Fruit fly (Drosophila melanogaster) ovary, adult (tissue): ENCODE data around the gene dls.

Experiments
- CG17801 ChIP-seq: fragments of 200-800 bp; optimal IDR thresholded peaks from 2 replicates; lab custom pipeline; 2019; ENCODE audit warnings: missing biosample characterization, mild to moderate bottlenecking, missing genetic modification characterization, moderate library complexity; ENCODE audit not compliant: partially characterized antibody

The dls gene

DNA sequence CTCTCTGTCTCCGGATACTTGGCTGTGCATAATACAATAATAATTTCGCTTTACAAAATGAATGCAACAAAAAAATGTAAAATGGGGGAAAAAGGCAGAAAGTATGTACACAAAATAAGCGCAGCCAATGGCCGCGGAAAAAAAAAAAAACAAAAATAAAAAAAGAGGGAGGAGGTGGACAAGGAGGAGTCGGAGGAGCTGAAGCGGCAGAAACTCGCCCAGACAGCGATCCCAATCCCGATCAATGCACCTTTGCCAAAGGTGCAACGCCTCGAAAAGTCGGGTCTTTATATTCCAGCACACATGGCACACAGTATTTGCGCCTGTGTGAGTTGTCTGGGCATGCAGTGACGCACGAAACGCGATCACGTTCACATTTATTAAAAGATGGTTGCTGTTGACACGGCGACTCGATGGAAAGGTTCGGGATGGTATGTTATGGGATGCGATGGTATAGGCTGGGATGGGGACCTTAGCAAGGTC lies 5.6 kb upstream of the dls start:
- TF ChIP-seq CG17801 (GFP tag; lab: Kevin White, UChicago) = no peak

DNA sequence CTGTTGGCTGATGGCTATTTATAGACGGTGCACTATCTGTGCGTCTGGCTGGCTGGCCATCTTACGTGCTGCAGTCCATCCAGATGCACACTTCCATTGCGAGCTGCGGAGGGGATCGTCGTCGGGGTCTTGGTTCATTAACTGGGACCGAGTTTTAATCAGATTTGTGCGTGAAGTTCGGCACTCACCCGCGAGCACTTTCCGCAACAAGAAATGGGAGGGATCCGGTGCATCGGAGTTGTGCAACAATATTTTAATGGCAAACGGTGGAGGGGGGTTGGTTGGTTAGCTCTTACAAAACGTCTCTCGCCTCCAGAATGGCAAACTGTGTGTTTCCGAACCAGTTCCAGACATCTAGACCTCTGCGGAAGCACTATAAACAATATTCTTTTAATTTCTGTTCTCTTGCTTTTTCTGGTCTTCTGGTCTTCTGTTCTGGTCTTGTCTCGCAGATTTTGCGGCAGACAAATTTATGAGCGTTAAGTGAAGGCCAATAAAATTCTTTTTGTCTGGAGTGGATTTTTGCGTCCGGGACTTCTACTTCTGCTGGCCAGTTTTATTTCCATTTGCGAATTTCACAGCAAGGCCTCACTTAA lies 4.4 kb upstream of the dls start:
- TF ChIP-seq CG17801 (GFP tag; lab: Kevin White, UChicago) = no peak

DNA sequence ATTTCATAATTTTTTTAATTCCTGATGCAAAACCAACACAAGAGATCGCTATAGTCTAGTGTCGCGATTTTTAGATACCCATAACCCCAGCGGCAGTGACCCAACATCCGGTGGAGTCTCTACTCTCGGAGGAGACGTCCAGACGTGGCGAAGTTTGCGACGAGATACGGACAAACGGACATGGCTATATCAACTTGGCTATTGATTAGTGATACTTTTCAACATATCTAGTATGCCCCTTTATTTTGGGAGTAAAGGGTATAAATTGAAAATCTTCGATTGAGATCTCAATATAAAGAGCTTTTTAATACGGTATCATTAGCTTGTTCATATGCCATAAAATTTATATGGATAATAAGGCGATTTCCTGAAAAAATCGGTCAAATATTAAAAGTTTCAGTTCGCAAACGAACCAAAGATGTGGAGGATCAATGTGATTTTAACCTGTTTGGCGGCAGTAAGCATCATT lies 3.6 kb upstream of the dls start, which contains the start of gene CG33687:
Gene CG33687 (plus strand): TSS at position 419 of the 469 bp plus-strand sequence.
- no peak for TF ChIP-seq CG17801 (GFP tag; lab: Kevin White, UChicago)

DNA sequence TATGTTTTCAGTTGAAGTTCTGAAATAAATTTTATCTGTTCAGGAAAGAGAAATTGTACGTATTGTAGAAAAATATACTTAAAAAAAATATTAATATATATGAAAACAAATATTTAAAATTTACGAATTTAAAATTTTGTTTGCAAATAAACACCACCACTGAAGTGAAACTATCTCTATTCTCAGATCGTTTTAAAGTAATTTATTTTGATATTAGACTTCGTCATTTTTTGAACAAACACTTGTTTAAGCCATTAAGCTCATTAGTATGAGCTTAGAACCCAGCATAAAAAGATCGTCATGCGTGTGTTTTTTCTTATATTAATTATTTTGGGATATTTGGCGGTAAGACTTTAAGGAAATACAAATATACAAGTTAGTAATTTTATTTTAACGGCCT lies 2.2 kb upstream of the dls start, which contains the start of gene CG33688:
Gene CG33688 (plus strand): TSS at position 301 of the 400 bp plus-strand sequence.
- TF ChIP-seq CG17801 (GFP tag; lab: Kevin White, UChicago) = no peak

DNA sequence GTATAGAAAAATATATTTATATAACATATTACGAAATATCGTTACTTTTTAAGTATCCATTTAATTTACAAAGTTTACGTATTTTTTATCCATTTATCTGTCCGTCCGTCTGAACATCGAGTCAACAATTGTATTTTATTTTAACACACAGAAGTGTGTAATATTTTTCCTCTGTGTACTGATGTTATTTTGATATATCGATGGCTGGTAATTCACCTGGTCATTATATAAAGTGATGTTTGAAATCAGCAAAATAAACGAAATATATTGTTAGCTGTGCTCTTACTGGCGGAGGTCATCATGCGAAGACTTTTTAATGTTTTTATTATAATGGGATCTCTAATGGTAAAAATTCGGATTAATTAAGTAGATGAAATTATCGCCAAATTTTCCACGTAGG lies 1.2 kb upstream of the dls start, which contains the start of gene CG33689:
Gene CG33689 (plus strand): TSS at position 301 of the 400 bp plus-strand sequence.
- TF ChIP-seq CG17801 (GFP tag; lab: Kevin White, UChicago) = no peak

DNA sequence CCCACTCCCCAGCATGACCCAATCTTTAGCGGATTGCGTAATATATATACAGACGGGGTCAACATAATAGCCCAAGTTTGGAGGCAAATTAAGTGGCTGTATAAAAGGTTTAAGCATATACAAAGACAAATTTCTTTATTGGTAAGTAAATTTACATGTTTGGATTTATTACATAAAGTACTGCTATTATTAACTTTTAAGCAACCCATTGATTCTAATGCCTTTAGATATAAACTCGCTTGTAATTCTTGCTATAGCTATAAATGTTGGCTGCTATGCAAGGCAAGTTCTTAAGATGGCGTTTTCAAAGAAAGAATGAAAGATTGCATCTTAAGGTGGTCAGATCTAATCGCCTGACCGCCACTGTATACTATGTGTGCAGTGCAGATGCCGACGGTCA lies 1.4 kb downstream of the dls start:
- no peak for TF ChIP-seq CG17801 (GFP tag; lab: Kevin White, UChicago)

DNA sequence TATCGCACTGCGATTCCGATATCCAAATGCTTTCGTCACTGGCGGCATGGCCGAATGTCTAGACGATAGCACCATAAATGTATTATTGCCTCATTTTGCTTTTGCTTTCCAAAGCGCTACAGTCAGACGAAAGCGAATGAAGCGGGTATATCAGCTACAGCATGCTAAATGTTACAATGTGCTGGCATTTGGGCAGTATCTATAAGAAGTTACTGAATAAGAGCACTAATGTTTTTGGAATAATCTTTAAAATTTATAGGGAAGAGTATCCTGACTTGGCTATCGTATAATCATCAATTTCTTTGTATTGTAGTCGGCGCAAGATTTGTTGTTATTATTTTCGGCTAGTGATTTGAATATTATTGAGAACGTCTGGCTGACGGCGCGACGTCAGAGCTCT lies 2.1 kb downstream of the dls start:
- TF ChIP-seq CG17801 (GFP tag; lab: Kevin White, UChicago) = no peak

DNA sequence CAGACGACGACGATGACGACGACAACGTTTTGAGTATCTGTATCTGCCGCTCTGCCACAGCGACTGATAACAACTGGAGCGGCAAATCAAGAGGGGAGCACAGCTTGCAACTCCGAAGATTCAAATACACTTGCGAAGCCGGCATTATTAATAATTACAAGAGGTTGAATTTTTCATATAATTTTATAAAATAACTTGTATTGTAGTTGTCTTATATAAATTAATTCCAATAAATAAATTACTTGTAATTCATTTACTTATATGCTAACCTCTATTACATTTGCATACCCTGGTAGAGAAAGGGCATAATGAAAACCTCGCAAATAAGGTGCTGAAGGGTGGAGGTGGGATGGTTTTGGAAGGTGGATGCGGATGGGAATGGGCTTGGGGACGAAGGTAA lies 3.0 kb downstream of the dls start:
- TF ChIP-seq CG17801 (GFP tag; lab: Kevin White, UChicago) = no peak

DNA sequence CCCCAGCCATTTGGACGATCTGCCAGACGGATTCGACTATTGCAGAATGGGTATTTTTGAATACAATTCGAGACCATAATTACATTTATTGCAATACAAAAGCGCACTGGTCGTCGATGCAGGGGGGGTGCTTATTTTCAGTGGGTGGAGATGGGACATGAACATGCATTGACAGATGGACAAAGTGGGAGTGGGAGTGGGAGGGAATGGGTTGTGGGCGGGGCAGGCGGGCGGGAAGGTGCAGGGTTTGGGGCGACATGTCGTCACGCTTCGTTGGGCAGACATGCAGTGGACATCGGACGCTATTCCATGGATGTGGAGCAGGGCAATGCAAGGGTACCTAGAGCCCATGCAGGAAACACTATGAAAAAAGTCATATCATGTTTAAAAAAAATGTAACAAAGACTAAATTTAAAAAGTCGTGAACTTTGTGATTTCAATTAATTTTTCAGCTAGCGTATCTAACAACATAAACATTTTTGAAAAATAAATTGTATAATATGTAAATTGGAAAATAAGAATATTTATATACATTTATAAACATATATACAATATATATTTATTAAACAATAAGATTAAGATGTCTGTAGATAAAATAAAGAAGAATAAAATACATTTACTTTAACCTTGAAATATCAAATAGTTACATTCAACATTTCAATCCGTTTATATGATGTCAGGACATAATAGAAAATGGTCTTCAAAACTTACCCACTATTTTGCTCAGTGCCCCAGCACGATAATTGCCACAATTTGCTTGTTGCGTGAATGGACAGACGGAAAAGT lies 7.1 kb downstream of the dls start:
- no peak for TF ChIP-seq CG17801 (GFP tag; lab: Kevin White, UChicago)

DNA sequence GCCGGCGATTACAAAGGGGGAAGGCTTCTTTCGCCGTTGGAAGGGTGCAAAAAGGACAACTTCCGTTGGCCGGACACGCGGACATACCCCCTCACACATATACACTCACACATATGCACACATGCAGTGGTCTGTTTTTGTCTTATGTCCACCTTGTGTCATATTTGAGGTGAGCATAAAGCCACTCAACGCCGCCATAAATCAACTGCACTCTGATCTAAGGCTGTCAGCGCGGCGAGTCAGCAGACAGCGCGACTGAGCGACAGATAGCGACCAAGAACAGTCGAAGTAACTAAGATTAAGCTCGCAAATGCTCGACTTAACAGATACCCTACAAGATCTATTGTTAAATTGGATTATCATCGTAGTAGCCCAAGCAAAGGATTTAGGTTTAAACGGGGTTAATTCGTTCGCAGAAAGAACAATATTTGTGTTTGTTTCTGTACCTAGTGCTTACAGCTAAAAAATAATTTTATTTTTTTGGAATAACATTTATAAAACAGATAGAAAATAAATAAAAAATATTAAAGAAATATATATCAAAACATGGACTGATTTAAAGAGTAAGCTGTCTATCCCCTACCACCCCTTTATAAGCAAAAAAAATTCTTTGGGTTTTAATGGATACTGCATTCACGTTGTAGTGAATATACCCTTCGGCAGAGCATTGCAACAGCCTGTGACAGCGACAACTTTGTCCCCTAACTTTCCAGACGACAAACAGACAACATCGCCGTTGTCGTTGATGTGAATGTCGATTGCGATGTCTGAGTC lies 7.9 kb downstream of the dls start:
- no peak for TF ChIP-seq CG17801 (GFP tag; lab: Kevin White, UChicago)

DNA sequence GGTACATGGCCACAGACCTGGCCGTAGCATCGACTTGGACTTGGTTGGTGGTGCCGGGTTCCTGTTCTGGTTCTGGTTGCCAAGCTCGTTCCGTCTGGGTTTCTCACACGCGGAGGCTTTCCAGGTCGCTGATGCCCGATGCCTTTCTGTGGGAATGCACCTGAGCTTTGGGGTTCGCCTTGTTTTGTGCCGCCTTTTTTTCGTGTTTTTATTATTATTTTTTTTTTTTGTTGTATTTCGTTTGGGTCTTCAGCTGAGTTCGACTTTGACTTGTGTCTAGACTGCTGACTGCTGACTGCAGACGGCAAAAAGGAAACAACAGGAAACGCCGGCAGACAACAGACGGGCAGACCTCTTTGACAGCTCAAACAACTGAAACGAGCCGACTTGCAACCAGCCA lies 8.5 kb downstream of the dls start:
- TF ChIP-seq CG17801 (GFP tag; lab: Kevin White, UChicago) = no peak

DNA sequence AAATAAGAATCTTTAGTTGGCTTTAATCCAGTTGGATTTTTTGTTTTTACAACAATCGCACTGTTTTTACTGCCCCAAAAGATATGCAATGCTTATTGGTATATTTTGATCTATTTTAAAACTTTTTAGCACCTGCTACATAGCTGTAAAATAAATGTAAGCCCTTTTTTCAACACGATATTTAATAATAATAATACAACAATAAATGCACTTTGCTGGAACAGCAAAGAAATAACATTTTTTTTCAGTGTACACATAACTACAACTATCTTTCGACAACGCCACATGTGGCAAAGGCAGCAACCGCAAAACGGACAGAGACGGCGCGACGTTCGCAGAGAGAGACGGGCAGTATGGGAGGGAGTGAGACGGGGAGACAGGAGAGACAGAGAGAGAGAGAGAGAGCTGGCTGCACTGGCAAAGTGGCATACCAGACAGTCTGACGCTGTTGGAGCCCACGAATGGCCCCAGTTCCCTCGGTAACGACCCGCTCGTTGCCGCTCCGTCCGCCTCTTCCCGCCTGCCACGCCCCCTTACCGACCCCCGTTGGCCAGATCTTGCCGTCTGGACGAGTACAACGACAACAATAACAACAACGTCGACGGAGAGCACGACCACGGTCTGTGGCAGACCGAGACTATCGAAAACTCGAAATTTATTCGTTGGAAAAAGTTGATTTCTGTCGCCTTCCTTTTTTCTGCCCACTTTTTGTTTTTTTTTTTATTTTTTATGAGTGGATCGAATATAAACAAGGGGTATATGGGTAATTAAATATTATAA lies 10.2 kb downstream of the dls start:
- no peak for TF ChIP-seq CG17801 (GFP tag; lab: Kevin White, UChicago)

DNA sequence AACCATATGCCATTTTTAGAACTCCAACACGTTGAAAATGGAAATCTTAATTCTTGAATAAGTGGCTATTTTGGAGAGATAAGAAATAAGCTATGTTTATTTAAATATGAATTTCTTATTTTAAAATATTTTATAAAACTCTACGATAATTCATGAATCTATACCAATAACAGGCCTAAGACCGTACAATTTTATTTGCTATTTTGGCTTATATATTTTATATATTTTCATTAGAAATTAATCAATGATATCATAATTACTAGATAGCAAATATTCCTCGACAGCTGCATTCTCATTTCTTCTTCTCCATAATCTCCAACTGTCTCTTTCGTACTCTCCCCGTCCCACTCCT lies 10.8 kb downstream of the dls start:
- no peak for TF ChIP-seq CG17801 (GFP tag; lab: Kevin White, UChicago)

DNA sequence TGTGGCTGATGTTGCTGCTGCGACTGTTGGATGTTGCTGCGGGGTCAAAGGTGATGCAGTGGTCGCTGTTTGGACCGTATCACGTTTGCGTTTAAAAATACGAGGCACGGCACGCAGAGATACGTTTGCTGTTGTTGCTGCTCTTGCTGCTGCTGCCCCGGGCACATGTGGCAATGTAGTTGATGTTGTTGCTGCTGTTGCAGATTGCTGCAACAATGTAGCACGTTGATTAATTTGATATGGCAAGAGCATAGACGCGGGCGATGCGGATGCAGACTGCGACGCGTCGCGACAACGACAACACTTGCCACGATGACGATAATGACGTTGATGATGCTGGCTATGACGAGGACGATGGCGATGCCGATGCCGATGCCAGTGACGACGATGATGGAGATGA lies 12.1 kb downstream of the dls start:
- TF ChIP-seq CG17801 (GFP tag; lab: Kevin White, UChicago) = no peak
